Worm (Caenorhabditis elegans) whole organism, mixed stage, embryonic: ENCODE data around the gene T20F7.3.
"Not testable (repeated sequence)": the region's sequence is repeated elsewhere in the genome, so short reads cannot be mapped to it uniquely, and the experiment has no call there.

Experiments used
- M03D4.4 ChIP-seq: sonication (generic microtip); optimal IDR thresholded peaks from 2 replicates; lab custom pipeline; 2017; ENCODE audit warnings: mild to moderate bottlenecking, missing genetic modification characterization, missing compliant biosample characterization
- bed-3 ChIP-seq: fragments of 200-800 bp; sonication (Bioruptor generic); optimal IDR thresholded peaks from 3 replicates; lab custom pipeline; 2018; ENCODE audit warnings: mild to moderate bottlenecking, missing genetic modification characterization, moderate library complexity, missing compliant biosample characterization
- blmp-1 ChIP-seq: fragments of 150-350 bp; optimal IDR thresholded peaks from 2 replicates; lab custom pipeline; 2014; ENCODE audit warnings: missing biosample characterization, missing genetic modification characterization
- ceh-39 ChIP-seq: fragments of 150-350 bp; optimal IDR thresholded peaks from 2 replicates; lab custom pipeline; 2014; ENCODE audit warnings: missing biosample characterization, missing genetic modification characterization
- ceh-43 ChIP-seq: fragments of 200-800 bp; sonication (Bioruptor generic); optimal IDR thresholded peaks from 2 replicates; lab custom pipeline; 2018; ENCODE audit warnings: mild to moderate bottlenecking, missing genetic modification characterization, moderate library complexity, missing compliant biosample characterization
- ceh-83 ChIP-seq: fragments of 200-800 bp; sonication (Bioruptor generic); optimal IDR thresholded peaks from 2 replicates; lab custom pipeline; 2018; ENCODE audit warnings: mild to moderate bottlenecking, missing genetic modification characterization, missing compliant biosample characterization
- ces-1 ChIP-seq: fragments of 150-350 bp; optimal IDR thresholded peaks from 2 replicates; lab custom pipeline; 2014; ENCODE audit warnings: missing biosample characterization, missing genetic modification reagents, missing genetic modification characterization
- drap-1 ChIP-seq: fragments of 200-800 bp; sonication (Bioruptor generic); optimal IDR thresholded peaks from 3 replicates; lab custom pipeline; 2018; ENCODE audit warnings: mild to moderate bottlenecking, missing genetic modification characterization, missing compliant biosample characterization
- elt-1 ChIP-seq: sonication (generic microtip); optimal IDR thresholded peaks from 2 replicates; lab custom pipeline; 2017; ENCODE audit warnings: missing genetic modification characterization, mild to moderate bottlenecking, missing compliant biosample characterization, antibody characterized with exemption, moderate library complexity, borderline replicate concordance; ENCODE audit not compliant: insufficient read depth
- elt-3 ChIP-seq: fragments of 150-350 bp; optimal IDR thresholded peaks from 2 replicates; lab custom pipeline; 2014; ENCODE audit warnings: missing biosample characterization, missing genetic modification characterization
- flh-1 ChIP-seq: fragments of 200-800 bp; sonication (Bioruptor generic); optimal IDR thresholded peaks from 2 replicates; lab custom pipeline; 2018; ENCODE audit warnings: mild to moderate bottlenecking, missing genetic modification characterization, moderate library complexity, missing compliant biosample characterization
- ham-2 ChIP-seq: fragments of 200-800 bp; sonication (Bioruptor generic); optimal IDR thresholded peaks from 2 replicates; lab custom pipeline; 2018; ENCODE audit warnings: mild to moderate bottlenecking, missing genetic modification characterization, missing compliant biosample characterization
- lin-13 ChIP-seq: fragments of 150-350 bp; optimal IDR thresholded peaks from 2 replicates; lab custom pipeline; 2014; ENCODE audit warnings: missing biosample characterization, missing genetic modification characterization
- lsy-2 ChIP-seq: fragments of 150-350 bp; optimal IDR thresholded peaks from 2 replicates; lab custom pipeline; 2014; ENCODE audit warnings: missing biosample characterization, missing genetic modification characterization
- mab-5 ChIP-seq: fragments of 150-350 bp; optimal IDR thresholded peaks from 2 replicates; lab custom pipeline; 2014; ENCODE audit warnings: missing biosample characterization, missing genetic modification characterization
- mep-1 ChIP-seq: fragments of 150-350 bp; optimal IDR thresholded peaks from 2 replicates; lab custom pipeline; 2017; ENCODE audit warnings: missing biosample characterization, missing genetic modification reagents, missing genetic modification characterization, inconsistent platforms
- mls-2 ChIP-seq: sonication (generic microtip); optimal IDR thresholded peaks from 2 replicates; lab custom pipeline; 2016; ENCODE audit warnings: mild to moderate bottlenecking, missing genetic modification characterization, moderate library complexity, missing compliant biosample characterization
- nhr-12 ChIP-seq: fragments of 150-350 bp; optimal IDR thresholded peaks from 2 replicates; lab custom pipeline; 2014; ENCODE audit warnings: missing biosample characterization, missing genetic modification characterization
- nhr-2 ChIP-seq: fragments of 150-350 bp; optimal IDR thresholded peaks from 2 replicates; lab custom pipeline; 2014; ENCODE audit warnings: missing biosample characterization, missing genetic modification characterization
- nhr-237 ChIP-seq: fragments of 150-350 bp; optimal IDR thresholded peaks from 2 replicates; lab custom pipeline; 2014; ENCODE audit warnings: missing biosample characterization, missing genetic modification characterization
- nhr-28 ChIP-seq: fragments of 150-350 bp; optimal IDR thresholded peaks from 2 replicates; lab custom pipeline; 2014; ENCODE audit warnings: missing biosample characterization, missing genetic modification characterization
- nhr-76 ChIP-seq: sonication (generic microtip); optimal IDR thresholded peaks from 2 replicates; lab custom pipeline; 2017; ENCODE audit warnings: missing biosample characterization, missing genetic modification characterization
- sem-2 ChIP-seq: fragments of 200-800 bp; sonication (Bioruptor generic); optimal IDR thresholded peaks from 2 replicates; lab custom pipeline; 2018; ENCODE audit warnings: mild to moderate bottlenecking, missing genetic modification characterization, missing compliant biosample characterization
- tbx-8 ChIP-seq: fragments of 200-800 bp; sonication (Bioruptor generic); optimal IDR thresholded peaks from 2 replicates; lab custom pipeline; 2018; ENCODE audit warnings: mild to moderate bottlenecking, missing genetic modification characterization, moderate library complexity, missing compliant biosample characterization
- unc-120 ChIP-seq: sonication (generic microtip); optimal IDR thresholded peaks from 2 replicates; lab custom pipeline; 2017; ENCODE audit warnings: missing genetic modification characterization, missing compliant biosample characterization; ENCODE audit not compliant: poor library complexity, severe bottlenecking
- unc-39 ChIP-seq: fragments of 150-350 bp; optimal IDR thresholded peaks from 2 replicates; lab custom pipeline; 2014; ENCODE audit warnings: missing biosample characterization, missing genetic modification characterization
- unc-62 ChIP-seq: fragments of 150-350 bp; optimal IDR thresholded peaks from 2 replicates; lab custom pipeline; 2014; ENCODE audit warnings: missing biosample characterization, missing genetic modification reagents, missing genetic modification characterization
- zip-8 ChIP-seq: fragments of 150-350 bp; optimal IDR thresholded peaks from 2 replicates; lab custom pipeline; 2014; ENCODE audit warnings: missing biosample characterization, missing genetic modification characterization

Gene T20F7.3

DNA sequence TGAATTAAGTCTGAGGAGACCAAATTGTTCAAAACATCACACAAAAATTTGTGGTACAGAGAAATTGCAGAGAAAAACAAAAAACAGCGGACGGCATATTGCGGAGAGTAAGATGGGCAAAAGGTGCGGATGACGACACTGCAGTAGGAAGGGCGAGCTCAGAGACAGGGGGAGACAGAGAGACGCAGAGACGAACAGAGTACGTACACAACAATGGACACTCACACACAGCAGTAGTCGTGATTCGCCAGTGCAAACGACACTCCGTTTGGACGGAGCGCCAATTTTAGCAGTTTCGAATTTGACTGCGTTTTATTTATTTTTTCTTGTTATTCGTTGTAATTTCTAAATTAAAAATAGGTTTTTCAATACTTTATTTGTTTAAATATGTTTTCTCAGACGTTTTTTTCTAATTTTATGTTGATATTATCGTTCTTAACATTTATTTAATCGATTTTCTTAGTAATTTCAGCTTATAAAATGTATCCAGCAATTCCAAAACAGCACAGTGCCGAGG is 12.3 kb downstream of the T20F7.3 start, which contains the start of gene T20F7.1 (continued):
- TF ChIP-seq blmp-1 (tag; lab: Kevin White, UChicago) (no peak), zip-8 (tag; lab: Kevin White, UChicago) (no peak), nhr-12 (tag; lab: Kevin White, UChicago) (no peak), unc-39 (tag; lab: Kevin White, UChicago) (no peak)

DNA sequence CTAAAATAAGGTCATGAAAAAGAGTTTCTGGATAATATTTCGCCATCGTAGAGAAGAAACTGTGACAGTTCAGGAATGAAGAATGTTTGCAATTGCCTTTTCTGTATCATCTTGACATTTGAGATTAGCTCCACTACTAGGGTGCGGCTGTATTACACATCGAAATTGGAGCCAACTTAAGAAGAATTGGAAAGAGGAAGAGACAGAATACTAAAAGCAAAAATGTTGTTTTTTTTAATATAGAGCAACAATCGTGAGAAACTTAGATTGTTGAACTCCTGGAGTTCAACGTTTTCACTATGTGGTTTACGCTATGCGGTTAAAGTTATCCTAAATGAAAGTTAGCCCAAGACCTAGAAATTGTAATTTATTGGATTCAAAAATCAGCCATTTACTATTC is 20.2 kb downstream of the T20F7.3 start, which contains the start of gene acs-9:
Gene acs-9, minus strand, starts transcription at position 101 of the 400 bp plus-strand sequence.
- TF ChIP-seq M03D4.4 (tag; lab: Kevin White, UChicago): no peak
- no peak for TF ChIP-seq nhr-237 (tag; lab: Kevin White, UChicago)
- TF ChIP-seq elt-1 (tag; lab: Kevin White, UChicago): no peak
- no peak for TF ChIP-seq mab-5 (tag; lab: Kevin White, UChicago)
- no peak for TF ChIP-seq flh-1 (GFP tag; lab: Kevin White, UChicago)
- no peak for TF ChIP-seq zip-8 (tag; lab: Kevin White, UChicago)
- TF ChIP-seq nhr-2 (tag; lab: Kevin White, UChicago): no peak

DNA sequence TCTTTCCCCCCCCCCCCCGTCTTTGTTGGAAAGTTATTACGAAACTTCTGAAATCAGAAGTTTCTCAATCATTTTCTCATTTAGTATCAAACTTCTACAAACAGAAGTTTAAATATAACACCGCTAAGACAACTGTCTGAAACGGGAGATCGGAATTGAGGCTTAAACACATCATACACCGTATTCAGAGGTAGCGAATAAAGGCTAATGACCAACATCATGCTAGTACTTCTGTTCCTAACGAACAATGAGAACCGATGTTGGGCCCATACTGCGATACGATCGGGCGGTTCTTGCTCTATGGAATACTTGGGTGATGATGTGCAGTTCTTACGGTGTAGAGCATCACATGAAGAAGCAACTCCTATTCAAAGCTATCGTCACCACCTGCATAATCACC is 23.2 kb downstream of the T20F7.3 start, which contains the start of gene Y13C8A.1:
Gene Y13C8A.1, plus strand, starts transcription at position 301 of the 400 bp plus-strand sequence.
- not testable (repeated sequence) for TF ChIP-seq drap-1 (GFP tag; lab: Kevin White, UChicago); unc-120 (tag; lab: Kevin White, UChicago); M03D4.4 (tag; lab: Kevin White, UChicago)
- TF ChIP-seq, all 35 proteins: peak for 0; not testable (repeated sequence) for 35

DNA sequence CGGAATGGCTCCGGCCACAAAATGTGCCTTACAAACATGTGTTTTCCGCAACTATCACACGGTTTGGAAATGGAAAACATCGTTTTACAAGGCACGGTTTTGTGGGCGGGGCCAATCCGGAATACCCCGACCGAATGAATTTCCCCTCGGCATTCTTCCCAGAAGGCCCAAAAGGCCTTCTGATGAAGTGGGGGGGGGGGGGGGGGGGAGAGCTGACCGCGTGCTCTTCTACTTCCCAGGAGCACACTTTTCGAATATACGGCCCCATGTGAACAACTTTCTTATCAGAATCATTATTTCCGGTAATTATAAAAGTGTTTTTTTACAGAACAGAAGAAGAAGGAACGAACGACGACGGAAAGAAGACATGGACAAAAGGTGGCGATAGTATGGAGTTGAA is 23.9 kb downstream of the T20F7.3 start:
- no peak for TF ChIP-seq elt-1 (tag; lab: Kevin White, UChicago)
- TF ChIP-seq sem-2 (GFP tag; lab: Kevin White, UChicago): no peak
- TF ChIP-seq blmp-1 (tag; lab: Kevin White, UChicago): no peak
- no peak for TF ChIP-seq ham-2 (GFP tag; lab: Kevin White, UChicago)
- TF ChIP-seq unc-120 (tag; lab: Kevin White, UChicago): no peak
- no peak for TF ChIP-seq ceh-83
- no peak for TF ChIP-seq tbx-8 (GFP tag; lab: Kevin White, UChicago)
- no peak for TF ChIP-seq ceh-43 (GFP tag; lab: Kevin White, UChicago)
- TF ChIP-seq mls-2 (tag; lab: Kevin White, UChicago): no peak
- TF ChIP-seq nhr-28 (tag; lab: Kevin White, UChicago): no peak
- no peak for TF ChIP-seq mab-5 (tag; lab: Kevin White, UChicago)
- TF ChIP-seq nhr-12 (tag; lab: Kevin White, UChicago): no peak
- no peak for TF ChIP-seq bed-3

DNA sequence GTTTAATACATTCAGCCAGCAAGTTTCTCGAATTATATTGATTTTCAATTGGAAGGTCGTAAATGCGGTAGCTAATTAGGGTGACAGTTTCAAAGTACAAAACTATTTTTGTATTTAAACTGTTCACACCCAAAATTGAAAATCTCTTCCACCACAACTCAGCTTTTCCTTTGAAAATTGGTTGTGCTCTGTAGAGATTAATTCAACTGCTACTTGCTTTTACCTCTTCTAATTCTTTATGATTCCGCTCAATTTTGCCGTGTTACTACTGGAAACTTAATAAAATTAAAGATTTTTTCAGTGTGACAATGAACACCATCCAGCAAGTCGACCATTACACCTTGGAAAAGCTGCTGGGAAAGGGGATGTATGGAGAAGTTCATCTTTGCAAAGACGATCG is 31.5 kb downstream of the T20F7.3 start, which contains the start of gene F39F10.3:
Gene F39F10.3, plus strand, starts transcription at position 301 of the 400 bp plus-strand sequence.
- no peak for TF ChIP-seq nhr-237 (tag; lab: Kevin White, UChicago)
- no peak for TF ChIP-seq nhr-28 (tag; lab: Kevin White, UChicago)
- TF ChIP-seq lin-13: no peak
- TF ChIP-seq zip-8 (tag; lab: Kevin White, UChicago): no peak
- no peak for TF ChIP-seq flh-1 (GFP tag; lab: Kevin White, UChicago)
- TF ChIP-seq lsy-2 (tag; lab: Kevin White, UChicago): no peak
- TF ChIP-seq unc-39 (tag; lab: Kevin White, UChicago): no peak
- no peak for TF ChIP-seq tbx-8 (GFP tag; lab: Kevin White, UChicago)

DNA sequence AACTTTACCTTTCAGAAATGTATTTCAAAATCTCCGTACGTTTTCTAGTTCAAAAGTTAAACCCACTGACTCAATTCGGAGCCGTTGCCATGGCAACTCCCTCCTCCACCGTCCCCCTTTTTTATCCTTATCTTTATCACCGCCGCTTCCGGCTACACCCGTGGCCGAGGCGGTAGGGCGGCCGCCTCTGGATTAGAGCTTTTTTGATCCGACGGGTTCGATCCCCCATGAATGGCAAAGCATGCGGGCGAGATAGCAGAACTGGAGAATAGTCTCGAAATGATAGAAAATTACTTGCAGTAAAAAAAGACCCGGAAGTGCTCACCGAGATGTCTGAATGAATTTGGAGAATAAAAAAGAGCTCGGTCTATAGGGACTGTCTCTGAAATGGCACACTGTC is 33.6 kb downstream of the T20F7.3 start:
- no peak for TF ChIP-seq bed-3
- TF ChIP-seq mab-5 (tag; lab: Kevin White, UChicago): no peak
- TF ChIP-seq nhr-2 (tag; lab: Kevin White, UChicago): no peak
- no peak for TF ChIP-seq nhr-76 (tag; lab: Kevin White, UChicago)
- TF ChIP-seq elt-1 (tag; lab: Kevin White, UChicago): no peak
- TF ChIP-seq nhr-28 (tag; lab: Kevin White, UChicago): no peak
- no peak for TF ChIP-seq blmp-1 (tag; lab: Kevin White, UChicago)
- no peak for TF ChIP-seq elt-3 (tag; lab: Kevin White, UChicago)
- no peak for TF ChIP-seq ces-1 (GFP tag; lab: Kevin White, UChicago)
- TF ChIP-seq ceh-39 (tag; lab: Kevin White, UChicago): no peak
- TF ChIP-seq mep-1 (tag; lab: Kevin White, UChicago): no peak
- TF ChIP-seq drap-1 (GFP tag; lab: Kevin White, UChicago): no peak
- TF ChIP-seq unc-62 (GFP tag; lab: Kevin White, UChicago): no peak
